Worm (Caenorhabditis elegans) whole organism, early embryonic: ENCODE results near the gene fbxb-33.

Experiments
- aly-1 ChIP-seq: sonication (generic microtip); optimal IDR thresholded peaks from 2 replicates; lab custom pipeline; 2016; ENCODE audit warnings: missing genetic modification characterization, missing compliant biosample characterization
- ama-1 ChIP-seq: fragments of 150-350 bp; optimal IDR thresholded peaks from 2 replicates; lab custom pipeline; 2014
- ceh-13 ChIP-seq: fragments of 200-800 bp; sonication (Bioruptor generic); optimal IDR thresholded peaks from 2 replicates; lab custom pipeline; 2018; ENCODE audit warnings: mild to moderate bottlenecking, missing genetic modification characterization, missing compliant biosample characterization
- ceh-36 ChIP-seq: sonication (generic microtip); optimal IDR thresholded peaks from 2 replicates; lab custom pipeline; 2016; ENCODE audit warnings: missing genetic modification characterization, inconsistent platforms, missing compliant biosample characterization
- flt-1 ChIP-seq: fragments of 200-800 bp; sonication (Bioruptor generic); IDR thresholded peaks from 2 replicates; pipeline ENCODE4 v1.3.6; 2022; ENCODE audit warnings: missing genetic modification characterization, missing compliant biosample characterization
- hmbx-1 ChIP-seq: sonication (generic microtip); optimal IDR thresholded peaks from 2 replicates; lab custom pipeline; 2016; ENCODE audit warnings: mild to moderate bottlenecking, missing genetic modification characterization, missing compliant biosample characterization
- sea-1 ChIP-seq: fragments of 200-800 bp; sonication (Bioruptor generic); conservative IDR thresholded peaks from 2 replicates; pipeline ENCODE4 v1.3.6; 2022; ENCODE audit warnings: missing genetic modification characterization, missing compliant biosample characterization
- tbx-11 ChIP-seq: fragments of 200-800 bp; sonication (Bioruptor generic); IDR thresholded peaks from 2 replicates; pipeline ENCODE4 v1.3.6; 2022; ENCODE audit warnings: missing genetic modification characterization, missing compliant biosample characterization
- tra-4 ChIP-seq: sonication (generic microtip); optimal IDR thresholded peaks from 2 replicates; lab custom pipeline; 2017; ENCODE audit warnings: missing genetic modification characterization, missing compliant biosample characterization

ce11 chrII:3626872-3627271, 20.3 kb upstream of the fbxb-33 start, which contains the start of gene M151.3:
- no peak for TF ChIP-seq ama-1 (lab: Kevin White, UChicago)
- TF ChIP-seq tra-4 (tag; lab: Kevin White, UChicago): no peak
- TF ChIP-seq ceh-36 (tag; lab: Kevin White, UChicago): no peak
- no peak for TF ChIP-seq ceh-13 (GFP tag; lab: Kevin White, UChicago)
- no peak for TF ChIP-seq aly-1
- TF ChIP-seq tbx-11 (GFP tag; lab: Robert Waterston, UW): no peak
- TF ChIP-seq flt-1 (GFP tag; lab: Robert Waterston, UW): no peak
- TF ChIP-seq sea-1 (GFP tag; lab: Robert Waterston, UW): no peak
- TF ChIP-seq hmbx-1 (tag; lab: Kevin White, UChicago): no peak
